Worm (Caenorhabditis elegans) whole organism, L2 larva: ENCODE data around the gene lgc-15.

ENCODE experiments used
- F13H6.1 ChIP-seq: sonication (generic microtip); optimal IDR thresholded peaks from 2 replicates; lab custom pipeline; 2016; ENCODE audit warnings: missing genetic modification characterization, missing compliant biosample characterization
- aly-2 ChIP-seq: fragments of 150-350 bp; optimal IDR thresholded peaks from 2 replicates; lab custom pipeline; 2014; ENCODE audit warnings: missing biosample characterization, missing genetic modification characterization
- ama-1 ChIP-seq: fragments of 150-350 bp; optimal IDR thresholded peaks from 2 replicates; lab custom pipeline; 2018; ENCODE audit warnings: inconsistent platforms
- ceh-82 ChIP-seq: fragments of 150-350 bp; optimal IDR thresholded peaks from 2 replicates; lab custom pipeline; 2014; ENCODE audit warnings: missing biosample characterization, missing genetic modification characterization
- dmd-4 ChIP-seq: sonication (generic microtip); optimal IDR thresholded peaks from 2 replicates; lab custom pipeline; 2017; ENCODE audit warnings: missing biosample characterization, missing genetic modification characterization
- lin-39 ChIP-seq: fragments of 150-350 bp; optimal IDR thresholded peaks from 2 replicates; lab custom pipeline; 2014; ENCODE audit warnings: missing biosample characterization, missing genetic modification reagents, missing genetic modification characterization
- lsy-2 ChIP-seq, 2 experiments: fragments of 150-350 bp in 1 of 2; sonication (generic microtip) in 1 of 2; optimal IDR thresholded peaks; 2 replicates each; lab custom pipeline; 2014 to 2017; ENCODE audit warnings: missing biosample characterization in 2 of 2, missing genetic modification characterization in 2 of 2
- nhr-25 ChIP-seq: fragments of 150-350 bp; sonication (generic microtip); optimal IDR thresholded peaks from 3 replicates; lab custom pipeline; 2014; ENCODE audit warnings: missing biosample characterization, missing genetic modification characterization
- unc-39 ChIP-seq: fragments of 150-350 bp; optimal IDR thresholded peaks from 2 replicates; lab custom pipeline; 2014; ENCODE audit warnings: missing biosample characterization, missing genetic modification characterization
- zag-1 ChIP-seq: fragments of 150-350 bp; optimal IDR thresholded peaks from 2 replicates; lab custom pipeline; 2014; ENCODE audit warnings: missing biosample characterization, missing genetic modification characterization

- TF ChIP-seq lsy-2 (tag; optimal IDR thresholded peaks at IDR 0.05; lab: Kevin White, UChicago) (no peak), ama-1 (lab: Kevin White, UChicago) (no peak), dmd-4 (tag; lab: Kevin White, UChicago) (no peak), unc-39 (tag; lab: Kevin White, UChicago) (no peak), nhr-25 (tag; lab: Kevin White, UChicago) (no peak), ceh-82 (tag; lab: Kevin White, UChicago) (no peak), F13H6.1 (tag; lab: Kevin White, UChicago) (no peak), aly-2 (tag; lab: Kevin White, UChicago) (no peak), zag-1 (no peak), lin-39 (no peak)
Observed at ce11 chrX:12086297-12086696, 27.8 kb upstream of the lgc-15 start.
